Fruit fly (Drosophila melanogaster) whole organism, adult: ENCODE data around the gene nero.

Experiments used
- CG11617 ChIP-seq: fragments of 200-800 bp; sonication (Bioruptor generic); optimal IDR thresholded peaks from 2 replicates; lab custom pipeline; 2017; ENCODE audit warnings: mild to moderate bottlenecking, missing biosample characterization, missing genetic modification reagents, missing genetic modification characterization
- CG12768 ChIP-seq: fragments of 200-800 bp; sonication (Bioruptor generic); optimal IDR thresholded peaks from 2 replicates; lab custom pipeline; 2017; ENCODE audit warnings: missing biosample characterization, missing genetic modification characterization, mild to moderate bottlenecking, moderate library complexity, missing genetic modification reagents
- CG14711 ChIP-seq: fragments of 200-800 bp; sonication (Bioruptor generic); optimal IDR thresholded peaks from 2 replicates; lab custom pipeline; 2018; ENCODE audit warnings: missing biosample characterization, mild to moderate bottlenecking, missing genetic modification characterization, moderate library complexity
- CG1620 ChIP-seq: fragments of 200-800 bp; sonication (Bioruptor generic); optimal IDR thresholded peaks from 2 replicates; lab custom pipeline; 2016; ENCODE audit warnings: missing biosample characterization, missing genetic modification characterization
- CG33017 ChIP-seq: fragments of 200-800 bp; sonication (Bioruptor generic); optimal IDR thresholded peaks from 2 replicates; lab custom pipeline; 2018; ENCODE audit warnings: missing biosample characterization, mild to moderate bottlenecking, missing genetic modification characterization, moderate library complexity
- CG5204 ChIP-seq: fragments of 200-800 bp; sonication (Bioruptor generic); optimal IDR thresholded peaks from 2 replicates; lab custom pipeline; 2016; ENCODE audit warnings: missing biosample characterization, missing genetic modification characterization
- CG7045 ChIP-seq: fragments of 200-800 bp; sonication (Bioruptor generic); optimal IDR thresholded peaks from 2 replicates; lab custom pipeline; 2017; ENCODE audit warnings: missing biosample characterization, mild to moderate bottlenecking, missing genetic modification characterization
- CG7101 ChIP-seq: fragments of 200-800 bp; sonication (Bioruptor generic); optimal IDR thresholded peaks from 2 replicates; lab custom pipeline; 2018; ENCODE audit warnings: missing biosample characterization, mild to moderate bottlenecking, missing genetic modification characterization, moderate library complexity
- Clk ChIP-seq: fragments of 200-800 bp; sonication (Bioruptor generic); optimal IDR thresholded peaks from 2 replicates; lab custom pipeline; 2017; ENCODE audit warnings: missing biosample characterization, missing genetic modification characterization
- Crg-1 ChIP-seq: fragments of 200-800 bp; sonication (Bioruptor generic); optimal IDR thresholded peaks from 2 replicates; lab custom pipeline; 2016; ENCODE audit warnings: missing biosample characterization, missing genetic modification characterization
- Hr96 ChIP-seq: fragments of 200-800 bp; sonication (Bioruptor generic); optimal IDR thresholded peaks from 2 replicates; lab custom pipeline; 2016; ENCODE audit warnings: missing biosample characterization, missing genetic modification characterization
- Mnt ChIP-seq: fragments of 200-800 bp; sonication (Bioruptor generic); optimal IDR thresholded peaks from 2 replicates; lab custom pipeline; 2016; ENCODE audit warnings: missing biosample characterization, mild to moderate bottlenecking, missing genetic modification characterization
- bab1 ChIP-seq: fragments of 200-800 bp; sonication (Bioruptor generic); optimal IDR thresholded peaks from 3 replicates; lab custom pipeline; 2019; ENCODE audit warnings: missing biosample characterization, mild to moderate bottlenecking, missing genetic modification characterization, moderate library complexity
- cic ChIP-seq: fragments of 200-800 bp; sonication (Bioruptor generic); optimal IDR thresholded peaks from 2 replicates; lab custom pipeline; 2017; ENCODE audit warnings: missing biosample characterization, mild to moderate bottlenecking, missing genetic modification characterization, moderate library complexity
- cnc ChIP-seq, 2 experiments: fragments of >200 bp; optimal IDR thresholded peaks; 2 replicates each; lab custom pipeline; 2017
- kay ChIP-seq: fragments of 200-800 bp; sonication (Bioruptor generic); peaks from one replicate; lab custom pipeline; 2016; ENCODE audit warnings: missing biosample characterization, missing genetic modification characterization, borderline replicate concordance
- ovo ChIP-seq: fragments of 200-800 bp; sonication (Bioruptor generic); optimal IDR thresholded peaks from 2 replicates; lab custom pipeline; 2016; ENCODE audit warnings: missing biosample characterization, missing genetic modification characterization
- pad ChIP-seq: fragments of 200-800 bp; sonication (Bioruptor generic); optimal IDR thresholded peaks from 3 replicates; lab custom pipeline; 2017; ENCODE audit warnings: missing biosample characterization, missing genetic modification characterization, mild to moderate bottlenecking, moderate library complexity, missing genetic modification reagents
- tj ChIP-seq: fragments of 200-800 bp; sonication (Bioruptor generic); optimal IDR thresholded peaks from 3 replicates; lab custom pipeline; 2017; ENCODE audit warnings: missing biosample characterization, mild to moderate bottlenecking, missing genetic modification characterization, moderate library complexity
- toe ChIP-seq: fragments of 200-800 bp; sonication (Bioruptor generic); optimal IDR thresholded peaks from 2 replicates; lab custom pipeline; 2016; ENCODE audit warnings: missing biosample characterization, missing genetic modification characterization

Gene nero

DNA sequence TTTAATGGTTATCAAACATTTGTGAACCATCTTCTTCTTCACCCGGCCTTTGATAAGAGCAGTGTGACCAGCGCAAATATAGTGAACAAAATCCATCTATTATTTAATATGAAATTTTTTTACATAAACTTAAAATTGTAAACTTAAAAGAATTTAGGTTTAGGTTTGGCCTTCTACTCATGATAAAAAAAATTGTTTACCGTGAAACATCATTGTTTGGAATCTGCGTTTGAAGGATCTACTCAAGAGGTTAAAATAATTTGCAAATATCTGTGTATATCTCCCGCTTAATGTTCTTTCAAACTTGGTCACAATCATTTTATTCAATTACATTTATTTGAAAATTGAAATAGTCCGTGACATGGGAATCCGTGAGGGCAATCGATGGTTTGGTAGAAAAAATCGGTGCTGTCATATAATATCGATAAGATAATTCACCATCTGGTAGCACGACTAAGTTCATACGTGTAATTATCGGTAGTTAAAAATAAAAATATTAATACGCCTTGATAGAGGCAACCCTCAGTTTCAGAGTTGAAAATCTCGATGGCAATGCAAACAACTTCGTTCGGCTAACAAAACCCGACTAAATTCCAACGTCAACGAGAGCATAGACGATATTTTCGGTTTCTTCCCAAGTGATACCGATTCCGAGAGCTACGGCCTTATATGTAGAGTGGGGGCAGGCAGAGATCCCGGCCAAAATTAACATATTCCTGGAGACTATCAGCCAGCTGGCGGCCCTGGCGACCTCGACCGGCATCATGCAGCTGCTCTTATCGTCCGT, 24.6 kb upstream of the nero start, which contains the start of the genes betaGlu and sip3:
Gene betaGlu, minus strand, starts transcription at position 59 of the 787 bp plus-strand sequence.
Gene sip3, plus strand, starts transcription at position 430 of the 787 bp plus-strand sequence.
- no peak for TF ChIP-seq Clk (GFP tag; lab: Kevin White, UChicago)
- TF ChIP-seq toe: peak; percentile 61
- peak; percentile 7 for TF ChIP-seq CG1620 (GFP tag; lab: Kevin White, UChicago)
- peak; percentile 7 for TF ChIP-seq pad (GFP tag; lab: Kevin White, UChicago)
- no peak for TF ChIP-seq cic (GFP tag; lab: Kevin White, UChicago)
- TF ChIP-seq ovo: no peak
- TF ChIP-seq CG7045 (GFP tag; lab: Kevin White, UChicago): no peak
- TF ChIP-seq bab1: peak; percentile 32
- TF ChIP-seq Crg-1 (GFP tag; lab: Kevin White, UChicago): no peak
- TF ChIP-seq CG33017 (tag; lab: Kevin White, UChicago): no peak
- TF ChIP-seq CG11617 (GFP tag; lab: Kevin White, UChicago): peak; percentile 31
- TF ChIP-seq CG14711: no peak
- peak; percentile 96 for TF ChIP-seq kay
- TF ChIP-seq cnc (optimal IDR thresholded peaks at IDR 0.05; lab: Kevin White, UChicago): no peak
- no peak for TF ChIP-seq Hr96
- TF ChIP-seq CG5204 (GFP tag; lab: Kevin White, UChicago): no peak
- no peak for TF ChIP-seq CG12768 (GFP tag; lab: Kevin White, UChicago)
- TF ChIP-seq CG7101 (tag; lab: Kevin White, UChicago): no peak
- no peak for TF ChIP-seq Mnt (GFP tag; lab: Kevin White, UChicago)
- no peak for TF ChIP-seq tj (GFP tag; lab: Kevin White, UChicago)

- TF ChIP-seq cnc (optimal IDR thresholded peaks at IDR 0.05; lab: Kevin White, UChicago) (no peak), CG12768 (GFP tag; lab: Kevin White, UChicago) (no peak), CG14711 (no peak), Clk (GFP tag; lab: Kevin White, UChicago) (no peak), CG7045 (GFP tag; lab: Kevin White, UChicago) (no peak), toe (no peak)
Measured at dm6 chr3R:31768198-31768597, 20.8 kb upstream of the nero start.

DNA sequence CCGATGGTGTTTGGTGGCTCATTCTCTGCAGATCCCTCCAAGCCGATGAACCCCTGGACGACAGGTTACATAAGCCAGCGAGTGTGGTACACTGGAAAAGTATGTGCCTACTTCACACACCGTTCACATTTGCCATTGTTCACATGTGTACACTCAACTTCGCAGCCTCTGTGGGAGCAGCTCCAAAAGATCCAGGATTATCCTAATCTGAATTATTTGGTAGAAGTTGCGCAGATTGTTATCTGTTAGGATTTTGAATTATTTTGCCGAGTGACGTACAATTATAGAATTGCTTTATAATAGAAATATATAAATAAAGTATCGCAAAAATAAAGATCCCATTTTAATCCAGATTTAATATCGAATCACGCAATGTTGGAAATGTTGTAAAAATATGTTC, 20.2 kb upstream of the nero start:
- TF ChIP-seq CG7101 (tag; lab: Kevin White, UChicago) (no peak), CG5204 (GFP tag; lab: Kevin White, UChicago) (no peak), pad (GFP tag; lab: Kevin White, UChicago) (no peak), Hr96 (no peak), toe (no peak), CG1620 (GFP tag; lab: Kevin White, UChicago) (no peak), CG11617 (GFP tag; lab: Kevin White, UChicago) (no peak), CG12768 (GFP tag; lab: Kevin White, UChicago) (no peak)

DNA sequence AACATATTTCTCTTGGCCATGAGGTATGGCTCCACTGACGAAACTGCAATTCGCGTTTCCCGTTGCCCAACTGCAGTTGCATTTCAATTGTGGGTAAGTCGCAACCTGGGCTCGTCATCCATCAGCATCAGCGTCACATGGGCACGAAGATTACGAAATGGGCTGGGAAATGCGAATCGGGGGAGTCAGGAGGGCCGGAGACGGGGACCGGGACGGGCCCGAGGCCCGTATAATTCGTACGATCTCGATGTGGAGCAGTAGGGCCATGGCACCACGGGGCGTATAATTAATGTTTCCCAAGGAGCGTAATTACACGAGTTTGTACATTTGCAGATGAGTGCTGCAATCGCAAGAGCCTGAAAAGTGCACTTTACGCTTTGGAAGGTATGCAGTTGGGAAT, 17.8 kb upstream of the nero start:
- TF ChIP-seq Crg-1 (GFP tag; lab: Kevin White, UChicago): no peak
- TF ChIP-seq CG7045 (GFP tag; lab: Kevin White, UChicago): no peak
- no peak for TF ChIP-seq cic (GFP tag; lab: Kevin White, UChicago)

DNA sequence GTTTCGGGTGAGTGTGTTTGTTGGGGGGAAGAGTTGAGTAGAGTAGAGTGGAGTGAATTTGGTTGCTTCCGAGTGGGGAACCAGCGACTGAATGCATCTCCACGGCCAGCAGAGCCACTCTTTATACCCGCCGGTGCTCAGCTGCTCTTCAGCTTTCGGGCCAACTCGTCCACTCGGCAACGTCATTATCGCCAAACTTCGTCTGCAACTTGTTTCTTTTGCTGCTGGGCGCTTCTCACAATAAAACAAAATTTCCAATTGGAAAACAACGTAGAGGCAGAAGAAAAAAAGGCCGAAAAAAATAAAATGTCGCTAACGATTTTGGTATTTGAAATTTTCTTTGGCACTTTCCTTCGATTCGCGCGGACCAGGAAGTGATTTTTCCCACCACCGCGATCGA, 17.3 kb upstream of the nero start, which contains the start of gene CG2150:
Gene CG2150, minus strand, starts transcription at position 101 of the 400 bp plus-strand sequence.
- TF ChIP-seq Mnt (GFP tag; lab: Kevin White, UChicago): no peak
- no peak for TF ChIP-seq CG5204 (GFP tag; lab: Kevin White, UChicago)
- TF ChIP-seq CG1620 (GFP tag; lab: Kevin White, UChicago): no peak
- TF ChIP-seq CG11617 (GFP tag; lab: Kevin White, UChicago): no peak
- TF ChIP-seq CG7101 (tag; lab: Kevin White, UChicago): no peak

- TF ChIP-seq CG33017 (tag; lab: Kevin White, UChicago) (no peak), CG12768 (GFP tag; lab: Kevin White, UChicago) (no peak), CG1620 (GFP tag; lab: Kevin White, UChicago) (no peak)
Measured at dm6 chr3R:31762672-31763071, 15.3 kb upstream of the nero start.

- TF ChIP-seq CG11617 (GFP tag; lab: Kevin White, UChicago) (no peak), cic (GFP tag; lab: Kevin White, UChicago) (peak; percentile 83), cnc (optimal IDR thresholded peaks at IDR 0.05; lab: Kevin White, UChicago) (peak in 1 of 2 experiments; percentile 13)
Measured at dm6 chr3R:31761529-31762009, 14.2 kb upstream of the nero start, which contains the start of gene Smvt. Gene Smvt (minus strand): TSS chr3R:31761579.
